Worm (Caenorhabditis elegans): Measurements from ENCODE around the gene prp-18.

DNA sequence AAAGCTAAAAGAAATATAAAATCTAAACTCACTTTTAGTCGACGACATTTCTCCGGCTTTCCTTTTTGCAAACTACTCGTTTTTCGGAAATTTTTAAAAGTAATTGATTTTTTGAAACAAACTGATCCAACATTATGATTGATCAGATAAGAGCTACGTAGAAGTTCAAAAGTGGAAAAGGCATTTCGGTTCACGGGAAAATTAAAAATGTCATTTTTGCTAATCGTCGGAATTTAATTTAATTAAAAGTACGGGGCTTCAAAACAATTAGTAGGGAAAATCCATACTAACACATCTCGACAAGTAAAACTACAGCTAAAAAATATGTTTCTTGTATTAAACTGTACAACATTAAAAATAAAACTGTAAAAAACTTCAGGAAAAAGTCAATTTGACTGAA, 34.6 kb downstream of the prp-18 start, which contains the start of gene K07F5.8:
- TF ChIP-seq nhr-129 (tag; optimal IDR thresholded peaks at IDR 0.05) (no peak), nhr-23 (tag; optimal IDR thresholded peaks at IDR 0.05) (no peak), nhr-12 (tag; optimal IDR thresholded peaks at IDR 0.05) (no peak), egl-27 (tag; optimal IDR thresholded peaks at IDR 0.05) (no peak), nhr-237 (tag; optimal IDR thresholded peaks at IDR 0.05) (no peak)
